Fruit fly (Drosophila melanogaster) whole organism, embryonic: ENCODE measurements around the gene Pi3K21B.

ENCODE experiments used
- Aef1 ChIP-seq: fragments of 200-800 bp; sonication (Bioruptor generic); IDR thresholded peaks from 3 replicates; pipeline ENCODE4 v1.3.6; 2022; ENCODE audit warnings: missing biosample characterization, missing genetic modification characterization
- CG11093 ChIP-seq: fragments of 200-800 bp; sonication (Bioruptor generic); IDR thresholded peaks from 3 replicates; pipeline ENCODE4 v1.3.6; 2022; ENCODE audit warnings: missing biosample characterization, missing genetic modification characterization
- CG11398 ChIP-seq: fragments of 200-800 bp; sonication (Bioruptor generic); optimal IDR thresholded peaks from 2 replicates; lab custom pipeline; 2016; ENCODE audit warnings: missing biosample characterization, missing genetic modification characterization
- CG12104 ChIP-seq: fragments of 200-800 bp; sonication (Bioruptor generic); optimal IDR thresholded peaks from 3 replicates; lab custom pipeline; 2016; ENCODE audit warnings: missing biosample characterization, missing genetic modification characterization
- CG12769 ChIP-seq: fragments of 200-800 bp; sonication (Bioruptor generic); optimal IDR thresholded peaks from 2 replicates; lab custom pipeline; 2019; ENCODE audit warnings: missing biosample characterization, mild to moderate bottlenecking, missing genetic modification characterization, moderate library complexity
- CG15514 ChIP-seq: fragments of 200-800 bp; sonication (Bioruptor generic); optimal IDR thresholded peaks from 3 replicates; lab custom pipeline; 2017; ENCODE audit warnings: missing biosample characterization, missing genetic modification characterization, mild to moderate bottlenecking, moderate library complexity, missing genetic modification reagents
- CG1647 ChIP-seq: fragments of 200-800 bp; sonication (Bioruptor generic); optimal IDR thresholded peaks from 3 replicates; lab custom pipeline; 2016; ENCODE audit warnings: missing biosample characterization, missing genetic modification characterization
- CG17186 ChIP-seq: fragments of 200-800 bp; sonication (Bioruptor generic); optimal IDR thresholded peaks from 3 replicates; lab custom pipeline; 2017; ENCODE audit warnings: missing biosample characterization, missing genetic modification reagents, missing genetic modification characterization
- CG17359 ChIP-seq: fragments of 200-800 bp; sonication (Bioruptor generic); optimal IDR thresholded peaks from 3 replicates; lab custom pipeline; 2018; ENCODE audit warnings: missing biosample characterization, mild to moderate bottlenecking, missing genetic modification characterization, moderate library complexity
- CG17612 ChIP-seq: fragments of 200-800 bp; sonication (Bioruptor generic); IDR thresholded peaks from 2 replicates; pipeline ENCODE4 v1.3.6; 2022; ENCODE audit warnings: missing biosample characterization, missing genetic modification characterization
- CG30403 ChIP-seq: fragments of 200-800 bp; sonication (Bioruptor generic); optimal IDR thresholded peaks from 3 replicates; lab custom pipeline; 2016; ENCODE audit warnings: missing biosample characterization, missing genetic modification characterization
- CG30431 ChIP-seq: fragments of 200-800 bp; sonication (Bioruptor generic); optimal IDR thresholded peaks from 2 replicates; lab custom pipeline; 2017; ENCODE audit warnings: missing biosample characterization, missing genetic modification characterization
- CG31441 ChIP-seq: fragments of 200-800 bp; sonication (Bioruptor generic); IDR thresholded peaks from 2 replicates; pipeline ENCODE4 v1.3.6; 2022; ENCODE audit warnings: missing biosample characterization, missing genetic modification characterization
- CG3281 ChIP-seq: fragments of 200-800 bp; sonication (Bioruptor generic); optimal IDR thresholded peaks from 3 replicates; lab custom pipeline; 2017; ENCODE audit warnings: missing biosample characterization, mild to moderate bottlenecking, missing genetic modification characterization
- CG3726 ChIP-seq: fragments of 200-800 bp; sonication (Bioruptor generic); IDR thresholded peaks from 3 replicates; pipeline ENCODE4, ENCODE4 v1.3.6; 2022; ENCODE audit warnings: missing biosample characterization, missing genetic modification characterization
- CG3847 ChIP-seq: fragments of 200-800 bp; sonication (Bioruptor generic); IDR thresholded peaks from 2 replicates; pipeline ENCODE4 v1.3.6; 2022; ENCODE audit warnings: missing biosample characterization, missing genetic modification characterization
- CG42726 ChIP-seq: fragments of 200-800 bp; sonication (Bioruptor generic); IDR thresholded peaks from 2 replicates; pipeline ENCODE4 v1.3.6; 2022; ENCODE audit warnings: missing biosample characterization, missing genetic modification characterization; ENCODE audit not compliant: partially characterized antibody
- CG4820 ChIP-seq: fragments of 200-800 bp; sonication (Bioruptor generic); optimal IDR thresholded peaks from 3 replicates; lab custom pipeline; 2016; ENCODE audit warnings: missing biosample characterization, missing genetic modification characterization
- CG5180 ChIP-seq: fragments of 200-800 bp; sonication (Bioruptor generic); optimal IDR thresholded peaks from 3 replicates; lab custom pipeline; 2017; ENCODE audit warnings: missing biosample characterization, missing genetic modification characterization, mild to moderate bottlenecking, moderate library complexity, missing genetic modification reagents
- CG6813 ChIP-seq: fragments of 200-800 bp; sonication (Bioruptor generic); optimal IDR thresholded peaks from 2 replicates; lab custom pipeline; 2017; ENCODE audit warnings: missing biosample characterization, missing genetic modification characterization, mild to moderate bottlenecking, moderate library complexity, missing genetic modification reagents
- CG7786 ChIP-seq: fragments of 200-800 bp; sonication (Bioruptor generic); optimal IDR thresholded peaks from 2 replicates; lab custom pipeline; 2016; ENCODE audit warnings: missing biosample characterization, missing genetic modification characterization
- CG8388 ChIP-seq: fragments of 200-800 bp; sonication (Bioruptor generic); optimal IDR thresholded peaks from 2 replicates; lab custom pipeline; 2019; ENCODE audit warnings: missing biosample characterization, mild to moderate bottlenecking, missing genetic modification characterization, moderate library complexity
- CG8478 ChIP-seq: fragments of >200 bp; optimal IDR thresholded peaks from 2 replicates; lab custom pipeline; 2018
- ERR ChIP-seq: fragments of 200-800 bp; sonication (Bioruptor generic); optimal IDR thresholded peaks from 2 replicates; lab custom pipeline; 2016; ENCODE audit warnings: missing biosample characterization, missing genetic modification characterization
- HLH4C ChIP-seq: fragments of 200-800 bp; sonication (Bioruptor generic); IDR thresholded peaks from 3 replicates; pipeline ENCODE4 v1.3.6; 2022; ENCODE audit warnings: missing biosample characterization, missing genetic modification characterization; ENCODE audit not compliant: partially characterized antibody
- Hmx ChIP-seq: fragments of 200-800 bp; sonication (Bioruptor generic); optimal IDR thresholded peaks from 2 replicates; lab custom pipeline; 2016; ENCODE audit warnings: missing biosample characterization, missing genetic modification characterization
- Hr3 ChIP-seq: fragments of 200-800 bp; sonication (Bioruptor generic); optimal IDR thresholded peaks from 3 replicates; lab custom pipeline; 2016; ENCODE audit warnings: missing biosample characterization, missing genetic modification characterization
- Neu2 ChIP-seq: fragments of 200-800 bp; sonication (Bioruptor generic); optimal IDR thresholded peaks from 3 replicates; lab custom pipeline; 2016; ENCODE audit warnings: missing biosample characterization, missing genetic modification characterization, borderline replicate concordance
- Poxn ChIP-seq: fragments of 200-800 bp; sonication (Bioruptor generic); IDR thresholded peaks from 2 replicates; pipeline ENCODE4 v1.3.6; 2022; ENCODE audit warnings: missing biosample characterization, missing genetic modification characterization
- Ptx1 ChIP-seq: fragments of 200-800 bp; sonication (Bioruptor generic); IDR thresholded peaks from 2 replicates; pipeline ENCODE4 v1.3.6; 2022; ENCODE audit warnings: missing biosample characterization, missing genetic modification characterization
- Sry-δ ChIP-seq: fragments of 200-800 bp; sonication (Bioruptor generic); optimal IDR thresholded peaks from 2 replicates; lab custom pipeline; 2016; ENCODE audit warnings: missing biosample characterization, missing genetic modification characterization
- Xrp1 ChIP-seq: fragments of 200-800 bp; sonication (Bioruptor generic); IDR thresholded peaks from 2 replicates; pipeline ENCODE4 v1.3.6; 2022; ENCODE audit warnings: missing biosample characterization, missing genetic modification characterization
- bcd ChIP-seq: fragments of 200-800 bp; sonication (Bioruptor generic); optimal IDR thresholded peaks from 2 replicates; lab custom pipeline; 2017; ENCODE audit warnings: missing biosample characterization, mild to moderate bottlenecking, missing genetic modification characterization
- bigmax ChIP-seq: fragments of 200-800 bp; sonication (Bioruptor generic); optimal IDR thresholded peaks from 2 replicates; lab custom pipeline; 2018; ENCODE audit warnings: missing biosample characterization, mild to moderate bottlenecking, missing genetic modification characterization
- da ChIP-seq: fragments of 200-800 bp; sonication (Bioruptor generic); optimal IDR thresholded peaks from 2 replicates; lab custom pipeline; 2016; ENCODE audit warnings: missing biosample characterization, missing genetic modification characterization
- dysf ChIP-seq: fragments of 200-800 bp; sonication (Bioruptor generic); IDR thresholded peaks from 3 replicates; pipeline ENCODE4 v1.3.6; 2022; ENCODE audit warnings: missing biosample characterization, missing genetic modification characterization
- eve ChIP-seq, 2 experiments: fragments of >200 bp; optimal IDR thresholded peaks; 2 replicates each; lab custom pipeline; 2017; ENCODE audit warnings: missing biosample characterization in 2 of 2, missing genetic modification characterization in 2 of 2
- gcm ChIP-seq: fragments of 200-800 bp; sonication (Bioruptor generic); optimal IDR thresholded peaks from 2 replicates; lab custom pipeline; 2019; ENCODE audit warnings: missing biosample characterization, mild to moderate bottlenecking, missing genetic modification characterization, moderate library complexity
- hbn ChIP-seq: fragments of 200-800 bp; sonication (Bioruptor generic); IDR thresholded peaks from 2 replicates; pipeline ENCODE4 v1.3.6; 2022; ENCODE audit warnings: missing biosample characterization, missing genetic modification characterization; ENCODE audit not compliant: partially characterized antibody
- jumu ChIP-seq: fragments of 200-800 bp; sonication (Bioruptor generic); optimal IDR thresholded peaks from 3 replicates; lab custom pipeline; 2016; ENCODE audit warnings: missing biosample characterization, missing genetic modification characterization
- luna ChIP-seq: fragments of 200-800 bp; sonication (Bioruptor generic); optimal IDR thresholded peaks from 2 replicates; lab custom pipeline; 2016; ENCODE audit warnings: missing biosample characterization, missing genetic modification characterization
- nmo ChIP-seq: fragments of 200-800 bp; sonication (Bioruptor generic); optimal IDR thresholded peaks from 2 replicates; lab custom pipeline; 2018; ENCODE audit warnings: missing biosample characterization, mild to moderate bottlenecking, missing genetic modification characterization, moderate library complexity
- otp ChIP-seq: fragments of 200-800 bp; sonication (Bioruptor generic); IDR thresholded peaks from 3 replicates; pipeline ENCODE4, ENCODE4 v1.3.6; 2022; ENCODE audit warnings: missing biosample characterization, missing genetic modification characterization
- pho ChIP-seq: fragments of 200-800 bp; sonication (Bioruptor generic); optimal IDR thresholded peaks from 2 replicates; lab custom pipeline; 2016; ENCODE audit warnings: missing biosample characterization, missing genetic modification characterization
- psq ChIP-seq: fragments of 200-800 bp; sonication (Bioruptor generic); optimal IDR thresholded peaks from 2 replicates; lab custom pipeline; 2017; ENCODE audit warnings: missing biosample characterization, missing genetic modification characterization
- run ChIP-seq: fragments of 200-800 bp; sonication (Bioruptor generic); optimal IDR thresholded peaks from 3 replicates; lab custom pipeline; 2018; ENCODE audit warnings: missing biosample characterization, mild to moderate bottlenecking, missing genetic modification characterization
- sd ChIP-seq: fragments of 200-800 bp; sonication (Bioruptor generic); optimal IDR thresholded peaks from 3 replicates; lab custom pipeline; 2018; ENCODE audit warnings: missing biosample characterization, mild to moderate bottlenecking, missing genetic modification characterization, moderate library complexity
- stc ChIP-seq: fragments of 200-800 bp; sonication (Bioruptor generic); IDR thresholded peaks from 2 replicates; pipeline ENCODE4 v1.3.6; 2022; ENCODE audit warnings: missing biosample characterization, missing genetic modification characterization
- twi ChIP-seq: fragments of 200-800 bp; optimal IDR thresholded peaks from 2 replicates; lab custom pipeline; 2019; ENCODE audit warnings: missing biosample characterization, mild to moderate bottlenecking, missing genetic modification characterization, moderate library complexity
- tx ChIP-seq: fragments of 200-800 bp; sonication (Bioruptor generic); optimal IDR thresholded peaks from 2 replicates; lab custom pipeline; 2016; ENCODE audit warnings: missing biosample characterization, missing genetic modification characterization
- wek ChIP-seq: fragments of 200-800 bp; sonication (Bioruptor generic); optimal IDR thresholded peaks from 3 replicates; lab custom pipeline; 2018; ENCODE audit warnings: missing biosample characterization, mild to moderate bottlenecking, missing genetic modification characterization, moderate library complexity
- wor ChIP-seq: fragments of 200-800 bp; sonication (Bioruptor generic); IDR thresholded peaks from 2 replicates; pipeline ENCODE4 v1.3.6; 2022; ENCODE audit warnings: missing biosample characterization, missing genetic modification characterization

Gene Pi3K21B

DNA sequence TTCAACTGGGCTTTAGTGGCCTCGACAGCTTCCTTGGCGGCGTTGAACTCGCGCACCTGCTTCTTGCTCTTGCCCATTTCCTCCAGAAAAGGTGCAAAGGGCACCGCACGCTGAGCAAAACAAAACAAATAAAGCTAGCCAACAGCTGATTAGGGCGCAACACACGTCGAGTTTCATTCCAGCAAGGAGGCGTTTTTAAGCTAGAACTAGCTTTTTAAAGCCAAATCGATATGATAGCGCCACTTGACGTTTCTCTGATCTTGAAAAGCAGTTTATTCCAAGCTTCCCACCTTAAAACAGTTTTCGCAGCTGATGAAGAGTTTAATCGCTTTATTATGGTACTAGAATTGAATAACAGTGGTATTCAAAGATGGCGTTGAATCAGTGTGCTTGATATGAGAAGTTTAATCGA lies 14.6 kb upstream of the Pi3K21B start, which contains the start of gene CG11601 (continued):
- TF ChIP-seq Xrp1, result peak; percentile 52; the same call in 1 of the 2 replicates
- TF ChIP-seq CG4820 (GFP tag; lab: Kevin White, UChicago), result peak; percentile 26
- no peak for TF ChIP-seq CG12769 (tag; lab: Kevin White, UChicago)
- 0 out of 2 replicates have a peak, but pooled peaks have one; percentile 40 for TF ChIP-seq CG42726 (GFP tag; lab: Robert Waterston, UW)
- peak; percentile 44 for TF ChIP-seq psq (GFP tag; lab: Kevin White, UChicago)
- TF ChIP-seq CG1647 (GFP tag; lab: Kevin White, UChicago), result no peak
- peak; percentile 46 for TF ChIP-seq bcd (GFP tag; lab: Kevin White, UChicago)
- no peak for TF ChIP-seq CG31441 (GFP tag; lab: Robert Waterston, UW)
- no peak for TF ChIP-seq CG17612 (GFP tag; lab: Robert Waterston, UW)
- peak; percentile 59 for TF ChIP-seq pho (GFP tag; lab: Kevin White, UChicago)
- TF ChIP-seq CG17359 (tag; lab: Kevin White, UChicago), result peak; percentile 20
- no peak for TF ChIP-seq da (GFP tag; lab: Kevin White, UChicago)
- no peak for TF ChIP-seq eve (GFP tag; optimal IDR thresholded peaks at IDR 0.05; lab: Kevin White, UChicago)
- TF ChIP-seq CG7786, result peak; percentile 36
- no peak for TF ChIP-seq jumu (GFP tag; lab: Kevin White, UChicago)
- TF ChIP-seq CG11093, result no peak
- TF ChIP-seq CG5180 (GFP tag; lab: Kevin White, UChicago), result no peak
- TF ChIP-seq bigmax (GFP tag; lab: Kevin White, UChicago), result no peak
- no peak for TF ChIP-seq CG30431 (GFP tag; lab: Kevin White, UChicago)
- TF ChIP-seq Poxn (GFP tag; lab: Robert Waterston, UW), result no peak
- TF ChIP-seq wor (GFP tag; lab: Robert Waterston, UW), result no peak
- TF ChIP-seq Hmx (GFP tag; lab: Kevin White, UChicago), result no peak
- no peak for TF ChIP-seq otp
- no peak for TF ChIP-seq luna (GFP tag; lab: Kevin White, UChicago)
- peak; percentile 25; the same call in 1 of the 2 replicates for TF ChIP-seq hbn (GFP tag; lab: Robert Waterston, UW)
- no peak for TF ChIP-seq CG6813
- TF ChIP-seq CG3281 (GFP tag; lab: Kevin White, UChicago), result peak; percentile 26
- TF ChIP-seq Aef1 (GFP tag; lab: Robert Waterston, UW), result 0 out of 3 replicates have a peak, but pooled peaks have one; percentile 20
- TF ChIP-seq CG8388 (GFP tag; lab: Kevin White, UChicago), result no peak
- peak; percentile 63 for TF ChIP-seq nmo (GFP tag; lab: Kevin White, UChicago)
- TF ChIP-seq wek (GFP tag; lab: Kevin White, UChicago), result no peak
- TF ChIP-seq CG8478, result no peak
- TF ChIP-seq CG30403 (GFP tag; lab: Kevin White, UChicago), result peak; percentile 59
- peak; percentile 77 for TF ChIP-seq Sry-δ (GFP tag; lab: Kevin White, UChicago)
- no peak for TF ChIP-seq ERR
- TF ChIP-seq CG11398, result no peak
- no peak for TF ChIP-seq CG12104 (GFP tag; lab: Kevin White, UChicago)
- TF ChIP-seq Ptx1 (GFP tag; lab: Robert Waterston, UW), result peak; percentile 50
- no peak for TF ChIP-seq tx (GFP tag; lab: Kevin White, UChicago)
- TF ChIP-seq Neu2 (GFP tag; lab: Kevin White, UChicago), result no peak
- TF ChIP-seq Hr3 (GFP tag; lab: Kevin White, UChicago), result peak; percentile 4
- TF ChIP-seq gcm, result no peak
- no peak for TF ChIP-seq CG17186
- no peak for TF ChIP-seq run (tag; lab: Kevin White, UChicago)
- TF ChIP-seq CG3847, result peak; percentile 43; the same call in 1 of the 2 replicates
- peak; percentile 51; the same call in 2 of the 3 replicates for TF ChIP-seq HLH4C (GFP tag; lab: Robert Waterston, UW)
- TF ChIP-seq twi (tag; lab: Kevin White, UChicago), result no peak
- TF ChIP-seq stc (GFP tag; lab: Robert Waterston, UW), result peak; percentile 30; the same call in 1 of the 2 replicates
- TF ChIP-seq CG3726 (GFP tag; lab: Robert Waterston, UW), result no peak
- no peak for TF ChIP-seq sd (tag; lab: Kevin White, UChicago)
- TF ChIP-seq dysf (GFP tag; lab: Robert Waterston, UW), result peak; percentile 60
- TF ChIP-seq CG15514 (GFP tag; lab: Kevin White, UChicago), result peak; percentile 80
